Worm (Caenorhabditis elegans): Measurements from ENCODE around the gene Y7A5A.9.

ce11 chrX:15847543-15848087 is 20.6 kb downstream of the Y7A5A.9 start, which contains the start of gene F59F4.3:
- TF ChIP-seq W03F9.2 (tag; optimal IDR thresholded peaks at IDR 0.05) (no peak), him-1 (tag; optimal IDR thresholded peaks at IDR 0.05) (no peak), dao-5 (tag; optimal IDR thresholded peaks at IDR 0.05) (no peak)
